Fruit fly (Drosophila melanogaster) whole organism, prepupa: ENCODE results near the gene CG43736.

ENCODE experiments used
- CG16779 ChIP-seq: fragments of 200-800 bp; sonication (Bioruptor generic); optimal IDR thresholded peaks from 3 replicates; lab custom pipeline; 2017; ENCODE audit warnings: missing biosample characterization, mild to moderate bottlenecking, missing genetic modification characterization
- CG6854 ChIP-seq: fragments of 200-800 bp; sonication (Bioruptor generic); optimal IDR thresholded peaks from 2 replicates; lab custom pipeline; 2017; ENCODE audit warnings: missing biosample characterization, mild to moderate bottlenecking, missing genetic modification characterization
- CG8632 ChIP-seq: fragments of 200-800 bp; sonication (Bioruptor generic); optimal IDR thresholded peaks from 3 replicates; lab custom pipeline; 2016; ENCODE audit warnings: missing biosample characterization, missing genetic modification characterization
- Hr39 ChIP-seq: fragments of 200-800 bp; sonication (Bioruptor generic); optimal IDR thresholded peaks from 2 replicates; lab custom pipeline; 2016; ENCODE audit warnings: missing biosample characterization, missing genetic modification characterization
- Hr4 ChIP-seq: fragments of 200-800 bp; sonication (Bioruptor generic); optimal IDR thresholded peaks from 3 replicates; lab custom pipeline; 2016; ENCODE audit warnings: missing biosample characterization, missing genetic modification characterization
- OdsH ChIP-seq: fragments of 200-800 bp; sonication (Bioruptor generic); optimal IDR thresholded peaks from 3 replicates; lab custom pipeline; 2016; ENCODE audit warnings: missing biosample characterization, missing genetic modification characterization
- Sox14 ChIP-seq: fragments of 200-800 bp; sonication (Bioruptor generic); optimal IDR thresholded peaks from 3 replicates; lab custom pipeline; 2016; ENCODE audit warnings: missing biosample characterization, missing genetic modification characterization
- Sox15 ChIP-seq: fragments of 200-800 bp; sonication (Bioruptor generic); optimal IDR thresholded peaks from 3 replicates; lab custom pipeline; 2016; ENCODE audit warnings: missing biosample characterization, missing genetic modification characterization
- cyc ChIP-seq: fragments of 200-800 bp; sonication (Bioruptor generic); optimal IDR thresholded peaks from 3 replicates; lab custom pipeline; 2016; ENCODE audit warnings: missing biosample characterization, missing genetic modification characterization
- pdm3 ChIP-seq: fragments of 200-800 bp; sonication (Bioruptor generic); optimal IDR thresholded peaks from 3 replicates; lab custom pipeline; 2016; ENCODE audit warnings: missing biosample characterization, missing genetic modification characterization
- ss ChIP-seq, 2 experiments: fragments of 200-800 bp; sonication (Bioruptor generic); optimal IDR thresholded peaks; 2 replicates in 1 of 2; 3 replicates in 1 of 2; lab custom pipeline; 2017 to 2018; ENCODE audit warnings: mild to moderate bottlenecking in 2 of 2, missing biosample characterization in 2 of 2, missing genetic modification characterization in 2 of 2, moderate library complexity in 1 of 2
- svp ChIP-seq: fragments of 200-800 bp; sonication (Bioruptor generic); peaks from one replicate; lab custom pipeline; 2016; ENCODE audit warnings: missing biosample characterization, missing genetic modification characterization

DNA sequence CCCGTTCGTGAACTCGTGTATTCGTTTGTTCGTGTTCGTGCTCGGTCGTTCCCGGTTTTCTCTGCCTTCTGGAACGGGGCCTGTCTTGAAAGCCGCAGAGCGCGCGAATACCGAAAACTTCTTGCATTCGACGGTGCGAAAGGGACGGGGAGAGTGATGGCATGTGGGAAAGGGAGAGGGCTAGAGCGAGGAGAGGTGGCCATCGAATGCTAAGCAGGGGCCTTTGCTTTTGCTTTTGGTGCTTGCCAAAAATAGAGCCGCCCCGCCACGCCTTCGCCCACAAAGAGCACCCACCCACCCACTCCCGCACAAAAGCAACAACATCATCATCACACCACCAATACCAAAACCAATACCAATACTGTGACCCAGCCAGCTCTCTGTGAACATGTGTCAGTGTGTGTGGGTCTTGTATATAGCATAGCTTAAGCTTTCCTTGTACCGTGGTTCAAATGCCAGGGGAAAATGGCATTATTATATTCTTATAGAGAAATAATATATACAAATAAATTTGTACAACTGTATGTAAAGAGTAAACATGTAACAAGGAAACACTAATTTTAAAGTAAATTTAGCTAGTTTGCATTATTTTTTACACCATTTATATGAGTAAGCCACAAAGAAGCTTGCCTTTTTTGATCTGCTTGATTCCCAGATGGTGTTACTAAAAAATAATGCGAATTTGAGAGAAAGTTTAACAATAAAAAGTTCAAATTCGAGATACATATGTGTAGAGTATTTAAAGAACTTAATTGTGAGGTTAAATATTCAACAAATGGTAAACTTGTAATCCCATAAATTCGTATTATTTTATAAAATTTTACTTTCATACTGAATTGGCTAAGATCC is 3.7 kb downstream of the CG43736 start, which contains the start of gene CG14434:
- peak; percentile 11 to 66 for TF ChIP-seq ss (GFP tag; optimal IDR thresholded peaks at IDR 0.05; lab: Kevin White, UChicago)
- TF ChIP-seq CG16779 = peak; percentile 45
- peak; percentile 62 for TF ChIP-seq cyc (GFP tag; lab: Kevin White, UChicago)
- TF ChIP-seq Hr39 = peak; percentile 67
- TF ChIP-seq Hr4 (GFP tag; lab: Kevin White, UChicago) = peak; percentile 82
- TF ChIP-seq Sox15 (GFP tag; lab: Kevin White, UChicago) = peak; percentile 76
- peak; percentile 77 for TF ChIP-seq pdm3 (GFP tag; lab: Kevin White, UChicago)
- peak; percentile 87 for TF ChIP-seq svp (GFP tag; lab: Kevin White, UChicago)
- TF ChIP-seq CG6854 (GFP tag; lab: Kevin White, UChicago) = no peak
- peak; percentile 81 for TF ChIP-seq OdsH (GFP tag; lab: Kevin White, UChicago)
- TF ChIP-seq CG8632 (GFP tag; lab: Kevin White, UChicago) = peak; percentile 83
- TF ChIP-seq Sox14 (GFP tag; lab: Kevin White, UChicago) = peak; percentile 79
